Worm (Caenorhabditis elegans): ENCODE measurements around the gene Y54G2A.52.

The Y54G2A.52 gene

ce11 chrIV:2748863-2749451 is 49.5 kb downstream of the Y54G2A.52 start:
- no peak for TF ChIP-seq ces-1 (GFP tag; optimal IDR thresholded peaks at IDR 0.05)
- TF ChIP-seq zip-8 (tag; optimal IDR thresholded peaks at IDR 0.05) = peak; percentile 28

ce11 chrIV:2747385-2748007 is 51.0 kb downstream of the Y54G2A.52 start:
- TF ChIP-seq zip-8 (tag; optimal IDR thresholded peaks at IDR 0.05) = peak; percentile 88
- TF ChIP-seq nhr-12 (tag; optimal IDR thresholded peaks at IDR 0.05) = no peak

Measured in whole organism, mixed stage, embryonic.